Fruit fly (Drosophila melanogaster) whole organism, embryonic: ENCODE measurements around the gene CG42488.

Experiments
- Awh ChIP-seq: fragments of 200-800 bp; sonication (Bioruptor generic); IDR thresholded peaks from 2 replicates; pipeline ENCODE4, ENCODE4 v1.3.6; 2022; ENCODE audit warnings: missing biosample characterization, missing genetic modification characterization
- C15 ChIP-seq: fragments of 200-800 bp; sonication (Bioruptor generic); IDR thresholded peaks from 3 replicates; pipeline ENCODE4 v1.3.6; 2022; ENCODE audit warnings: missing biosample characterization, missing genetic modification characterization
- CG10209 ChIP-seq: fragments of 200-800 bp; sonication (Bioruptor generic); optimal IDR thresholded peaks from 3 replicates; lab custom pipeline; 2017; ENCODE audit warnings: missing biosample characterization, mild to moderate bottlenecking, missing genetic modification characterization, missing genetic modification reagents
- CG10543 ChIP-seq: fragments of 200-800 bp; sonication (Bioruptor generic); optimal IDR thresholded peaks from 3 replicates; lab custom pipeline; 2017; ENCODE audit warnings: missing biosample characterization, mild to moderate bottlenecking, missing genetic modification characterization, moderate library complexity
- CG11085 ChIP-seq: fragments of 200-800 bp; sonication (Bioruptor generic); IDR thresholded peaks from 2 replicates; pipeline ENCODE4 v1.3.6; 2022; ENCODE audit warnings: missing biosample characterization, missing genetic modification characterization
- CG13287 ChIP-seq: fragments of 200-800 bp; sonication (Bioruptor generic); IDR thresholded peaks from 2 replicates; pipeline ENCODE4 v1.3.6; 2022; ENCODE audit warnings: missing biosample characterization, missing genetic modification characterization; ENCODE audit not compliant: partially characterized antibody
- CG13624 ChIP-seq: fragments of 200-800 bp; sonication (Bioruptor generic); optimal IDR thresholded peaks from 2 replicates; lab custom pipeline; 2016; ENCODE audit warnings: missing biosample characterization, missing genetic modification characterization
- CG1647 ChIP-seq: fragments of 200-800 bp; sonication (Bioruptor generic); optimal IDR thresholded peaks from 3 replicates; lab custom pipeline; 2016; ENCODE audit warnings: missing biosample characterization, missing genetic modification characterization
- CG2116 ChIP-seq: fragments of 200-800 bp; sonication (Bioruptor generic); optimal IDR thresholded peaks from 3 replicates; lab custom pipeline; 2018; ENCODE audit warnings: missing biosample characterization, mild to moderate bottlenecking, missing genetic modification characterization
- CG2129 ChIP-seq: fragments of 200-800 bp; sonication (Bioruptor generic); IDR thresholded peaks from 2 replicates; pipeline ENCODE4 v1.3.6; 2022; ENCODE audit warnings: missing biosample characterization, missing genetic modification characterization; ENCODE audit not compliant: partially characterized antibody
- CG3065 ChIP-seq: fragments of 200-800 bp; sonication (Bioruptor generic); optimal IDR thresholded peaks from 2 replicates; lab custom pipeline; 2016; ENCODE audit warnings: missing biosample characterization, missing genetic modification characterization
- CG32532 ChIP-seq: fragments of 200-800 bp; sonication (Bioruptor generic); IDR thresholded peaks from 2 replicates; pipeline ENCODE4 v1.3.6; 2022; ENCODE audit warnings: missing biosample characterization, missing genetic modification characterization
- CG7372 ChIP-seq: fragments of 200-800 bp; sonication (Bioruptor generic); IDR thresholded peaks from 2 replicates; pipeline ENCODE4 v1.3.6; 2022; ENCODE audit warnings: missing biosample characterization, missing genetic modification characterization
- CG9437 ChIP-seq: fragments of 200-800 bp; sonication (Bioruptor generic); optimal IDR thresholded peaks from 2 replicates; lab custom pipeline; 2018; ENCODE audit warnings: missing biosample characterization, mild to moderate bottlenecking, missing genetic modification characterization
- CG9932 ChIP-seq: fragments of 200-800 bp; sonication (Bioruptor generic); IDR thresholded peaks from 2 replicates; pipeline ENCODE4 v1.3.6; 2022; ENCODE audit warnings: missing biosample characterization, missing genetic modification characterization
- CrebB ChIP-seq: fragments of 200-800 bp; sonication (Bioruptor generic); optimal IDR thresholded peaks from 3 replicates; lab custom pipeline; 2018; ENCODE audit warnings: missing biosample characterization, mild to moderate bottlenecking, missing genetic modification characterization
- Dbx ChIP-seq: fragments of 200-800 bp; sonication (Bioruptor generic); IDR thresholded peaks from 3 replicates; pipeline ENCODE4 v1.3.6; 2022; ENCODE audit warnings: missing biosample characterization, missing genetic modification characterization
- Doc2 ChIP-seq: fragments of 200-800 bp; sonication (Bioruptor generic); IDR thresholded peaks from 2 replicates; pipeline ENCODE4 v1.3.6; 2022; ENCODE audit warnings: missing biosample characterization, missing genetic modification characterization
- Drgx ChIP-seq: fragments of 200-800 bp; sonication (Bioruptor generic); IDR thresholded peaks from 2 replicates; pipeline ENCODE4 v1.3.6; 2022; ENCODE audit warnings: missing biosample characterization, missing genetic modification characterization
- Eip74EF ChIP-seq, 2 experiments: fragments of 200-800 bp in 1 of 2; fragments of >200 bp in 1 of 2; sonication (Bioruptor generic) in 1 of 2; optimal IDR thresholded peaks; 2 replicates each; lab custom pipeline; 2017 to 2019; ENCODE audit warnings: missing biosample characterization in 2 of 2, missing genetic modification characterization in 2 of 2, mild to moderate bottlenecking in 1 of 2, moderate library complexity in 1 of 2
- Gug ChIP-seq: fragments of 200-800 bp; sonication (Bioruptor generic); IDR thresholded peaks from 4 replicates; pipeline ENCODE4 v1.3.6; 2022; ENCODE audit warnings: missing biosample characterization, missing genetic modification characterization
- HLH3B ChIP-seq: fragments of 200-800 bp; sonication (Bioruptor generic); IDR thresholded peaks from 2 replicates; pipeline ENCODE4 v1.3.6; 2022; ENCODE audit warnings: missing biosample characterization, missing genetic modification characterization
- Lhr ChIP-seq: fragments of 200-800 bp; sonication (Bioruptor generic); optimal IDR thresholded peaks from 3 replicates; lab custom pipeline; 2017; ENCODE audit warnings: mild to moderate bottlenecking, missing biosample characterization, missing genetic modification reagents, missing genetic modification characterization
- MESR4 ChIP-seq: fragments of 200-800 bp; sonication (Bioruptor generic); optimal IDR thresholded peaks from 2 replicates; lab custom pipeline; 2018; ENCODE audit warnings: missing biosample characterization, mild to moderate bottlenecking, missing genetic modification characterization, moderate library complexity
- Mrtf ChIP-seq: fragments of 200-800 bp; sonication (Bioruptor generic); IDR thresholded peaks from 3 replicates; pipeline ENCODE4 v1.3.6; 2022; ENCODE audit warnings: missing biosample characterization, missing genetic modification characterization
- Myb ChIP-seq: fragments of 200-800 bp; sonication (Bioruptor generic); optimal IDR thresholded peaks from 2 replicates; lab custom pipeline; 2016; ENCODE audit warnings: missing biosample characterization, missing genetic modification characterization
- Oaz ChIP-seq: fragments of 200-800 bp; sonication (Bioruptor generic); IDR thresholded peaks from 2 replicates; pipeline ENCODE4 v1.3.6; 2022; ENCODE audit warnings: missing biosample characterization, missing genetic modification characterization
- Side ChIP-seq: fragments of 200-800 bp; sonication (Bioruptor generic); optimal IDR thresholded peaks from 2 replicates; lab custom pipeline; 2016; ENCODE audit warnings: missing biosample characterization, missing genetic modification characterization
- Sox100B ChIP-seq: fragments of 200-800 bp; sonication (Bioruptor generic); optimal IDR thresholded peaks from 3 replicates; lab custom pipeline; 2018; ENCODE audit warnings: missing biosample characterization, mild to moderate bottlenecking, missing genetic modification characterization
- Taf1 ChIP-seq: fragments of 200-800 bp; sonication (Bioruptor generic); IDR thresholded peaks from 2 replicates; pipeline ENCODE4 v1.3.6; 2022; ENCODE audit warnings: missing biosample characterization, missing genetic modification characterization
- Usf ChIP-seq: fragments of 200-800 bp; sonication (Bioruptor generic); optimal IDR thresholded peaks from 2 replicates; lab custom pipeline; 2017; ENCODE audit warnings: missing genotype, missing biosample characterization, missing genetic modification characterization
- cato ChIP-seq: fragments of 200-800 bp; sonication (Bioruptor generic); optimal IDR thresholded peaks from 2 replicates; lab custom pipeline; 2016; ENCODE audit warnings: missing biosample characterization, missing genetic modification characterization, borderline replicate concordance
- chinmo ChIP-seq: fragments of 200-800 bp; sonication (Bioruptor generic); IDR thresholded peaks from 4 replicates; pipeline ENCODE4 v1.3.6; 2022; ENCODE audit warnings: missing biosample characterization, missing genetic modification characterization; ENCODE audit not compliant: partially characterized antibody
- ci ChIP-seq: fragments of 200-800 bp; sonication (Bioruptor generic); IDR thresholded peaks from 3 replicates; pipeline ENCODE4 v1.3.6; 2022; ENCODE audit warnings: missing biosample characterization, missing genetic modification characterization
- croc ChIP-seq: fragments of 200-800 bp; sonication (Bioruptor generic); conservative IDR thresholded peaks from 3 replicates; pipeline ENCODE4 v1.3.6; 2022; ENCODE audit warnings: missing biosample characterization, missing genetic modification characterization
- dimm ChIP-seq: fragments of 200-800 bp; sonication (Bioruptor generic); IDR thresholded peaks from 2 replicates; pipeline ENCODE4 v1.3.6; 2022; ENCODE audit warnings: missing biosample characterization, missing genetic modification characterization
- eve ChIP-seq, 2 experiments: fragments of >200 bp; optimal IDR thresholded peaks; 2 replicates each; lab custom pipeline; 2017; ENCODE audit warnings: missing biosample characterization in 2 of 2, missing genetic modification characterization in 2 of 2
- fd64A ChIP-seq: fragments of 200-800 bp; sonication (Bioruptor generic); optimal IDR thresholded peaks from 3 replicates; lab custom pipeline; 2018; ENCODE audit warnings: missing biosample characterization, mild to moderate bottlenecking, missing genetic modification characterization
- grn ChIP-seq: fragments of 200-800 bp; sonication (Bioruptor generic); optimal IDR thresholded peaks from 3 replicates; lab custom pipeline; 2017; ENCODE audit warnings: missing biosample characterization, missing genetic modification characterization
- gsb ChIP-seq: fragments of 200-800 bp; sonication (Bioruptor generic); IDR thresholded peaks from 2 replicates; pipeline ENCODE4 v1.3.6; 2022; ENCODE audit warnings: missing biosample characterization, missing genetic modification characterization
- inv ChIP-seq: fragments of 200-800 bp; sonication (Bioruptor generic); IDR thresholded peaks from 2 replicates; pipeline ENCODE4 v1.3.6; 2022; ENCODE audit warnings: missing biosample characterization, missing genetic modification characterization; ENCODE audit not compliant: partially characterized antibody
- nau ChIP-seq: fragments of 200-800 bp; sonication (Bioruptor generic); optimal IDR thresholded peaks from 3 replicates; lab custom pipeline; 2017; ENCODE audit warnings: missing biosample characterization, mild to moderate bottlenecking, missing genetic modification characterization, missing genetic modification reagents
- nom ChIP-seq: fragments of 200-800 bp; sonication (Bioruptor generic); optimal IDR thresholded peaks from 2 replicates; lab custom pipeline; 2017; ENCODE audit warnings: missing biosample characterization, missing genetic modification characterization, mild to moderate bottlenecking, moderate library complexity, missing genetic modification reagents
- otp ChIP-seq: fragments of 200-800 bp; sonication (Bioruptor generic); IDR thresholded peaks from 3 replicates; pipeline ENCODE4, ENCODE4 v1.3.6; 2022; ENCODE audit warnings: missing biosample characterization, missing genetic modification characterization
- sna ChIP-seq: fragments of 200-800 bp; sonication (Bioruptor generic); IDR thresholded peaks from 2 replicates; pipeline ENCODE4 v1.3.6; 2022; ENCODE audit warnings: missing biosample characterization, missing genetic modification characterization; ENCODE audit not compliant: partially characterized antibody
- stc ChIP-seq: fragments of 200-800 bp; sonication (Bioruptor generic); IDR thresholded peaks from 2 replicates; pipeline ENCODE4 v1.3.6; 2022; ENCODE audit warnings: missing biosample characterization, missing genetic modification characterization
- sug ChIP-seq: fragments of 200-800 bp; optimal IDR thresholded peaks from 2 replicates; lab custom pipeline; 2019; ENCODE audit warnings: missing biosample characterization, mild to moderate bottlenecking, missing genetic modification characterization, moderate library complexity
- tup ChIP-seq: fragments of 200-800 bp; sonication (Bioruptor generic); optimal IDR thresholded peaks from 2 replicates; lab custom pipeline; 2016; ENCODE audit warnings: missing biosample characterization, mild to moderate bottlenecking, missing genetic modification characterization, moderate library complexity
- twi ChIP-seq: fragments of 200-800 bp; optimal IDR thresholded peaks from 2 replicates; lab custom pipeline; 2019; ENCODE audit warnings: missing biosample characterization, mild to moderate bottlenecking, missing genetic modification characterization, moderate library complexity
- vvl ChIP-seq: fragments of 200-800 bp; sonication (Bioruptor generic); IDR thresholded peaks from 2 replicates; pipeline ENCODE4 v1.3.6; 2022; ENCODE audit warnings: missing biosample characterization, missing genetic modification characterization
- zen2 ChIP-seq: fragments of 200-800 bp; sonication (Bioruptor generic); IDR thresholded peaks from 3 replicates; pipeline ENCODE4 v1.3.6; 2022; ENCODE audit warnings: missing biosample characterization, missing genetic modification characterization; ENCODE audit not compliant: partially characterized antibody

The CG42488 gene

dm6 chr3R:25490375-25490774 is 7.5 kb downstream of the CG42488 start (continued):
- TF ChIP-seq nau (GFP tag; lab: Kevin White, UChicago), result no peak
- TF ChIP-seq CG7372 (GFP tag; lab: Robert Waterston, UW), result no peak
- no peak for TF ChIP-seq nom (GFP tag; lab: Kevin White, UChicago)
- peak; percentile 3; the same call in 1 of the 2 replicates for TF ChIP-seq CG9932 (GFP tag; lab: Robert Waterston, UW)
- no peak for TF ChIP-seq otp
- TF ChIP-seq stc (GFP tag; lab: Robert Waterston, UW), result peak; percentile 55
- no peak for TF ChIP-seq eve (GFP tag; optimal IDR thresholded peaks at IDR 0.05; lab: Kevin White, UChicago)
- no peak for TF ChIP-seq sug (tag; lab: Kevin White, UChicago)
- TF ChIP-seq grn (GFP tag; lab: Kevin White, UChicago), result peak; percentile 56
- TF ChIP-seq Eip74EF (GFP tag; optimal IDR thresholded peaks at IDR 0.05; lab: Kevin White, UChicago), result no peak
- TF ChIP-seq zen2 (GFP tag; lab: Robert Waterston, UW), result no peak
- no peak for TF ChIP-seq dimm (GFP tag; lab: Robert Waterston, UW)
- no peak for TF ChIP-seq inv (GFP tag; lab: Robert Waterston, UW)
- no peak for TF ChIP-seq CG1647 (GFP tag; lab: Kevin White, UChicago)
- TF ChIP-seq C15 (GFP tag; lab: Robert Waterston, UW), result no peak
- no peak for TF ChIP-seq CG13624
- TF ChIP-seq Myb (GFP tag; lab: Kevin White, UChicago), result no peak
- TF ChIP-seq sna (GFP tag; lab: Robert Waterston, UW), result no peak
- no peak for TF ChIP-seq Lhr (GFP tag; lab: Kevin White, UChicago)
- TF ChIP-seq Oaz (GFP tag; lab: Robert Waterston, UW), result no peak
- TF ChIP-seq CG9437 (GFP tag; lab: Kevin White, UChicago), result no peak
- no peak for TF ChIP-seq fd64A (GFP tag; lab: Kevin White, UChicago)
- TF ChIP-seq CrebB (tag; lab: Kevin White, UChicago), result no peak
- no peak for TF ChIP-seq Doc2 (GFP tag; lab: Robert Waterston, UW)
- TF ChIP-seq Awh (GFP tag; lab: Robert Waterston, UW), result no peak
- TF ChIP-seq CG3065 (GFP tag; lab: Kevin White, UChicago), result no peak
- no peak for TF ChIP-seq MESR4 (GFP tag; lab: Kevin White, UChicago)
- no peak for TF ChIP-seq Side
- TF ChIP-seq CG13287, result no peak
- TF ChIP-seq Drgx (GFP tag; lab: Robert Waterston, UW), result peak; percentile 71
- TF ChIP-seq tup (GFP tag; lab: Kevin White, UChicago), result no peak
- peak; percentile 8; the same call in 1 of the 3 replicates for TF ChIP-seq ci (GFP tag; lab: Robert Waterston, UW)
- no peak for TF ChIP-seq croc (GFP tag; lab: Robert Waterston, UW)
- TF ChIP-seq vvl, result no peak; the same call in 1 of the 2 replicates
- TF ChIP-seq cato, result no peak
- TF ChIP-seq chinmo (GFP tag; lab: Robert Waterston, UW), result 0 out of 4 replicates have a peak, but pooled peaks have one; percentile 61
- TF ChIP-seq Gug (GFP tag; lab: Robert Waterston, UW), result no peak
- no peak for TF ChIP-seq CG10209
- TF ChIP-seq CG10543 (GFP tag; lab: Kevin White, UChicago), result no peak
- TF ChIP-seq gsb, result no peak
- 0 out of 2 replicates have a peak, but pooled peaks have one; percentile 9 for TF ChIP-seq Taf1 (GFP tag; lab: Robert Waterston, UW)
- TF ChIP-seq HLH3B (GFP tag; lab: Robert Waterston, UW), result no peak
- no peak for TF ChIP-seq Mrtf (GFP tag; lab: Robert Waterston, UW)
- TF ChIP-seq CG2116 (GFP tag; lab: Kevin White, UChicago), result no peak
- no peak for TF ChIP-seq twi (tag; lab: Kevin White, UChicago)
- TF ChIP-seq Usf (GFP tag; lab: Kevin White, UChicago), result no peak
- no peak for TF ChIP-seq Dbx (GFP tag; lab: Robert Waterston, UW)
- TF ChIP-seq CG32532 (GFP tag; lab: Robert Waterston, UW), result no peak
- no peak for TF ChIP-seq Sox100B (GFP tag; lab: Kevin White, UChicago)
- no peak for TF ChIP-seq CG2129 (GFP tag; lab: Robert Waterston, UW)
- no peak for TF ChIP-seq CG11085 (GFP tag; lab: Robert Waterston, UW)
